In genomic region chrX:11657140-11657539, dm6 we compare ENCODE assay signal across 4 fruit fly cellular contexts.
TF ChIP-seq lines count a peak whose summit lies in the region.

No protein-coding gene starts in this region.

- TF ChIP-seq CTCF in whole organism, embryonic (GFP tag; optimal IDR thresholded peaks at IDR 0.05; lab: Kevin White, UChicago): no peak

TF ChIP-seq in whole organism, embryonic, 481 proteins besides CTCF, POLR2A, EP300 and RAD21 (continues in another document):
- TF ChIP-seq D (optimal IDR thresholded peaks at IDR 0.05; lab: Kevin White, UChicago) (no peak), D (GFP tag; optimal IDR thresholded peaks at IDR 0.05; lab: Kevin White, UChicago) (peak; percentile 9), pan (optimal IDR thresholded peaks at IDR 0.05; lab: Kevin White, UChicago) (no peak), pan (GFP tag; optimal IDR thresholded peaks at IDR 0.05 in 1 of 2, IDR thresholded peaks at IDR 0.05 in 1 of 2) (peak in 1 of 2 experiments; percentile 64), Dad (GFP tag; optimal IDR thresholded peaks at IDR 0.05; lab: Kevin White, UChicago) (no peak), Ravus (GFP tag; IDR thresholded peaks at IDR 0.05; lab: Robert Waterston, UW) (no peak), CG6813 (GFP tag; optimal IDR thresholded peaks at IDR 0.05; lab: Kevin White, UChicago) (peak; percentile 43), grn (GFP tag; optimal IDR thresholded peaks at IDR 0.05; lab: Kevin White, UChicago) (no peak), dimm (GFP tag; IDR thresholded peaks at IDR 0.05; lab: Robert Waterston, UW) (no peak), Max (GFP tag; optimal IDR thresholded peaks at IDR 0.05; lab: Kevin White, UChicago) (no peak), lbe (GFP tag; optimal IDR thresholded peaks at IDR 0.05; lab: Kevin White, UChicago) (no peak), corto (GFP tag; optimal IDR thresholded peaks at IDR 0.05; lab: Kevin White, UChicago) (no peak), Dref (GFP tag; IDR thresholded peaks at IDR 0.05; lab: Robert Waterston, UW) (no peak), Hsf (GFP tag; optimal IDR thresholded peaks at IDR 0.05; lab: Kevin White, UChicago) (peak; percentile 57), CkIIα-i1 (GFP tag; IDR thresholded peaks at IDR 0.05; lab: Robert Waterston, UW) (no peak), Trl (optimal IDR thresholded peaks at IDR 0.05; lab: Kevin White, UChicago) (no peak), Trl (GFP tag; optimal IDR thresholded peaks at IDR 0.05; lab: Kevin White, UChicago) (peak; percentile 21), tna (GFP tag; IDR thresholded peaks at IDR 0.05; lab: Robert Waterston, UW; ENCODE audit: partially characterized antibody) (no peak), CG18619 (GFP tag; optimal IDR thresholded peaks at IDR 0.05; lab: Kevin White, UChicago) (no peak), sim (GFP tag; IDR thresholded peaks at IDR 0.05; lab: Robert Waterston, UW) (no peak), Drgx (GFP tag; IDR thresholded peaks at IDR 0.05; lab: Robert Waterston, UW) (peak; percentile 56), CG8944 (GFP tag; optimal IDR thresholded peaks at IDR 0.05; lab: Kevin White, UChicago) (peak; percentile 19), dpn (GFP tag; optimal IDR thresholded peaks at IDR 0.05; lab: Kevin White, UChicago) (peak; percentile 11 to 23), CG12104 (GFP tag; optimal IDR thresholded peaks at IDR 0.05; lab: Kevin White, UChicago) (no peak)

TF ChIP-seq in whole organism, prepupa, 60 proteins besides CTCF, POLR2A, EP300 and RAD21 (continues in another document):
- TF ChIP-seq spab (GFP tag; optimal IDR thresholded peaks at IDR 0.05; lab: Kevin White, UChicago) (peak; percentile 21), acj6 (GFP tag; optimal IDR thresholded peaks at IDR 0.05; lab: Kevin White, UChicago) (peak; percentile 55), dac (GFP tag; optimal IDR thresholded peaks at IDR 0.05; lab: Kevin White, UChicago) (no peak), svp (GFP tag; lab: Kevin White, UChicago) (peak; percentile 72), CG31627 (GFP tag; optimal IDR thresholded peaks at IDR 0.05; lab: Kevin White, UChicago) (no peak), Smox (GFP tag; optimal IDR thresholded peaks at IDR 0.05; lab: Kevin White, UChicago) (peak; percentile 19), Ets21C (GFP tag; optimal IDR thresholded peaks at IDR 0.05; lab: Kevin White, UChicago) (no peak), cyc (GFP tag; optimal IDR thresholded peaks at IDR 0.05; lab: Kevin White, UChicago) (peak; percentile 30), fd59A (GFP tag; optimal IDR thresholded peaks at IDR 0.05; lab: Kevin White, UChicago) (peak; percentile 40), Hr39 (GFP tag; optimal IDR thresholded peaks at IDR 0.05; lab: Kevin White, UChicago) (peak; percentile 12), pdm3 (GFP tag; optimal IDR thresholded peaks at IDR 0.05; lab: Kevin White, UChicago) (peak; percentile 68), eg (GFP tag; IDR thresholded peaks at IDR 0.05; lab: Robert Waterston, UW) (peak; percentile 77), achi (GFP tag; optimal IDR thresholded peaks at IDR 0.05; lab: Kevin White, UChicago) (peak; percentile 67), CG3032 (tag; optimal IDR thresholded peaks at IDR 0.05; lab: Kevin White, UChicago) (peak; percentile 63), CG10669 (GFP tag; optimal IDR thresholded peaks at IDR 0.05; lab: Kevin White, UChicago) (peak; percentile 50), CG6792 (GFP tag; optimal IDR thresholded peaks at IDR 0.05; lab: Kevin White, UChicago) (peak; percentile 21), Sox14 (GFP tag; optimal IDR thresholded peaks at IDR 0.05; lab: Kevin White, UChicago) (peak; percentile 43), CG9139 (GFP tag; optimal IDR thresholded peaks at IDR 0.05; lab: Kevin White, UChicago) (peak; percentile 10), Lpt (GFP tag; optimal IDR thresholded peaks at IDR 0.05; lab: Kevin White, UChicago) (peak; percentile 57), CG8319 (GFP tag; optimal IDR thresholded peaks at IDR 0.05; lab: Kevin White, UChicago) (peak; percentile 1), Met (GFP tag; optimal IDR thresholded peaks at IDR 0.05; lab: Kevin White, UChicago) (peak; percentile 75), vri (GFP tag; optimal IDR thresholded peaks at IDR 0.05; lab: Kevin White, UChicago) (no peak), net (GFP tag; optimal IDR thresholded peaks at IDR 0.05; lab: Kevin White, UChicago) (peak; percentile 52), topi (GFP tag; optimal IDR thresholded peaks at IDR 0.05; lab: Kevin White, UChicago) (peak; percentile 21)

TF ChIP-seq in whole organism, pupa, 21 proteins besides CTCF, POLR2A, EP300 and RAD21:
- TF ChIP-seq CG13204 (GFP tag; optimal IDR thresholded peaks at IDR 0.05; lab: Kevin White, UChicago) (no peak), fd96Ca (GFP tag; IDR thresholded peaks at IDR 0.05; lab: Robert Waterston, UW) (0 out of 3 replicates have a peak, but pooled peaks have one; percentile 26), Snoo (tag; optimal IDR thresholded peaks at IDR 0.05; lab: Kevin White, UChicago) (no peak), CG12605 (GFP tag; IDR thresholded peaks at IDR 0.05; lab: Robert Waterston, UW) (peak; percentile 70), CG10348 (GFP tag; IDR thresholded peaks at IDR 0.05; lab: Robert Waterston, UW) (no peak), CG32121 (GFP tag; IDR thresholded peaks at IDR 0.05; lab: Robert Waterston, UW) (peak; percentile 55; the same call in 1 of the 2 replicates), CG8159 (tag; optimal IDR thresholded peaks at IDR 0.05; lab: Kevin White, UChicago) (peak; percentile 75), CG8301 (tag; optimal IDR thresholded peaks at IDR 0.05; lab: Kevin White, UChicago) (peak; percentile 74), CG15710 (tag; optimal IDR thresholded peaks at IDR 0.05; lab: Kevin White, UChicago) (peak; percentile 65), Ets98B (GFP tag; IDR thresholded peaks at IDR 0.05; lab: Robert Waterston, UW) (peak; percentile 51), rn (GFP tag; IDR thresholded peaks at IDR 0.05; lab: Robert Waterston, UW) (peak; percentile 29; the same call in 1 of the 2 replicates), CG9948 (tag; optimal IDR thresholded peaks at IDR 0.05; lab: Kevin White, UChicago) (peak; percentile 78), Pif1A (GFP tag; optimal IDR thresholded peaks at IDR 0.05; lab: Kevin White, UChicago) (peak; percentile 60), D1 (tag; optimal IDR thresholded peaks at IDR 0.05; lab: Kevin White, UChicago) (peak; percentile 26), EcR (GFP tag; optimal IDR thresholded peaks at IDR 0.05; lab: Kevin White, UChicago) (no peak), Pif1B (GFP tag; optimal IDR thresholded peaks at IDR 0.05; lab: Kevin White, UChicago) (peak; percentile 31), CG4496 (GFP tag; IDR thresholded peaks at IDR 0.05; lab: Robert Waterston, UW) (peak; percentile 70), CG14655 (GFP tag; optimal IDR thresholded peaks at IDR 0.05; lab: Kevin White, UChicago) (peak; percentile 74), CG34367 (tag; optimal IDR thresholded peaks at IDR 0.05; lab: Kevin White, UChicago) (peak; percentile 48), gl (tag; optimal IDR thresholded peaks at IDR 0.05; lab: Kevin White, UChicago) (peak; percentile 10), CG17806 (tag; optimal IDR thresholded peaks at IDR 0.05; lab: Kevin White, UChicago) (peak; percentile 74)

TF ChIP-seq in whole organism, wandering third instar larva, 38 proteins besides CTCF, POLR2A, EP300 and RAD21:
- TF ChIP-seq h (GFP tag; optimal IDR thresholded peaks at IDR 0.05; lab: Kevin White, UChicago) (peak; percentile 23), tai (GFP tag; optimal IDR thresholded peaks at IDR 0.05; lab: Kevin White, UChicago) (no peak), fru (GFP tag; optimal IDR thresholded peaks at IDR 0.05; lab: Kevin White, UChicago) (peak; percentile 41), dmrt93B (GFP tag; optimal IDR thresholded peaks at IDR 0.05; lab: Kevin White, UChicago) (no peak), CG32264 (GFP tag; optimal IDR thresholded peaks at IDR 0.05; lab: Kevin White, UChicago) (no peak), lola (GFP tag; optimal IDR thresholded peaks at IDR 0.05; lab: Kevin White, UChicago) (no peak), ey (GFP tag; optimal IDR thresholded peaks at IDR 0.05; lab: Kevin White, UChicago) (peak; percentile 10), Abd-B (GFP tag; optimal IDR thresholded peaks at IDR 0.05; lab: Kevin White, UChicago) (no peak), CrebA (GFP tag; optimal IDR thresholded peaks at IDR 0.05; lab: Kevin White, UChicago; ENCODE audit: borderline replicate concordance) (no peak), Hr78 (GFP tag; optimal IDR thresholded peaks at IDR 0.05; lab: Kevin White, UChicago) (no peak), foxo (GFP tag; optimal IDR thresholded peaks at IDR 0.05; lab: Kevin White, UChicago) (peak in 1 of 2 experiments; percentile 16), OdsH (GFP tag; optimal IDR thresholded peaks at IDR 0.05; lab: Kevin White, UChicago) (peak; percentile 15), jim (GFP tag; optimal IDR thresholded peaks at IDR 0.05; lab: Kevin White, UChicago) (no peak), Hr83 (GFP tag; optimal IDR thresholded peaks at IDR 0.05; lab: Kevin White, UChicago; ENCODE audit: poor library complexity, severe bottlenecking) (no peak), sv (GFP tag; optimal IDR thresholded peaks at IDR 0.05; lab: Kevin White, UChicago) (peak; percentile 9), sage (GFP tag; optimal IDR thresholded peaks at IDR 0.05; lab: Kevin White, UChicago) (no peak), Dif (GFP tag; optimal IDR thresholded peaks at IDR 0.05; lab: Kevin White, UChicago; ENCODE audit: partially characterized antibody) (no peak), Hnf4 (GFP tag; optimal IDR thresholded peaks at IDR 0.05; lab: Kevin White, UChicago) (no peak), woc (GFP tag; optimal IDR thresholded peaks at IDR 0.05; lab: Kevin White, UChicago) (no peak), Dfd (GFP tag; optimal IDR thresholded peaks at IDR 0.05; lab: Kevin White, UChicago) (no peak), brk (GFP tag; optimal IDR thresholded peaks at IDR 0.05; lab: Kevin White, UChicago) (no peak), GATAd (GFP tag; optimal IDR thresholded peaks at IDR 0.05; lab: Kevin White, UChicago) (no peak), rgr (GFP tag; optimal IDR thresholded peaks at IDR 0.05; lab: Kevin White, UChicago) (no peak), Vsx2 (GFP tag; optimal IDR thresholded peaks at IDR 0.05; lab: Kevin White, UChicago; ENCODE audit: partially characterized antibody) (no peak), Myc (optimal IDR thresholded peaks at IDR 0.05; lab: Kevin White, UChicago) (no peak), psq (GFP tag; optimal IDR thresholded peaks at IDR 0.05; lab: Kevin White, UChicago) (peak; percentile 8), Sp1 (GFP tag; optimal IDR thresholded peaks at IDR 0.05; lab: Kevin White, UChicago) (peak; percentile 7), HLH106 (tag; optimal IDR thresholded peaks at IDR 0.05; lab: Kevin White, UChicago) (peak; percentile 35), dl (GFP tag; optimal IDR thresholded peaks at IDR 0.05; lab: Kevin White, UChicago; ENCODE audit: insufficient read depth in 1 of 2, partially characterized antibody in 2 of 2) (no peak)

Comparison
In these comparisons a context has a peak if more than half of its experiments do, and no peak if none do; other contexts are left out.
1. Of the 7 proteins assayed by ChIP-seq in both whole organism, embryonic and whole organism, prepupa: peak only in whole organism, embryonic: Blimp-1 and CG6854; only in whole organism, prepupa: CG16779, Gug, Hr39 and Lpt; in both: Sox102F; in neither: 0.